Worm (Caenorhabditis elegans): ENCODE results near the gene F38A1.9.

DNA sequence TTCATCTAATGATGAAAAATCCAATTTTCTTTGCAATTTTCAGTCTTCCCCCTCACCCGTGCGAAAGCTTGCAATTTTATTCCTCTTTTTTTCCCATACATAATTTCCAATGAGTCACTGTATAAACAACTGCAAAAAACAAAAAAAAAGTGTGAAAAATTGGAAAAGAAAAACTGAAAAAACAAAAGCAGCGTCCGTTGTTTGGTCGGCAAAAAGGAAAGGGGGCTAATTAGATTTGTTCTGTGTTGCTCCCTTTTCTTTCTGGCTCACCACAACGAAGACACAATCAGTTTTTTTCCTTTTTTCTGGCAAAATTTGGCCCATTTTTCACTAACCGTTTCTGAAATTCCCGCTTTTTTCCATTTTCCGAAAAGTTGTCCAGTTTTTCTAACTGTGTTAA is 32.8 kb downstream of the F38A1.9 start:
- no peak for TF ChIP-seq rnt-1 (tag; optimal IDR thresholded peaks at IDR 0.05)
- no peak for TF ChIP-seq hlh-15 (tag; optimal IDR thresholded peaks at IDR 0.05)
- no peak for TF ChIP-seq ttx-3 (tag; optimal IDR thresholded peaks at IDR 0.05)
- TF ChIP-seq pha-4 (tag; optimal IDR thresholded peaks at IDR 0.05) = no peak
- no peak for TF ChIP-seq elt-2 (tag; optimal IDR thresholded peaks at IDR 0.05)
- TF ChIP-seq nhr-11 (tag; optimal IDR thresholded peaks at IDR 0.05) = no peak
- TF ChIP-seq pqm-1 (tag; optimal IDR thresholded peaks at IDR 0.05) = no peak
- no peak for TF ChIP-seq tbx-2 (tag; optimal IDR thresholded peaks at IDR 0.05)
- no peak for TF ChIP-seq npax-4 (tag; optimal IDR thresholded peaks at IDR 0.05)
- TF ChIP-seq K02D7.2 (tag; optimal IDR thresholded peaks at IDR 0.05) = no peak
- TF ChIP-seq C38D4.7 (GFP tag; optimal IDR thresholded peaks at IDR 0.05) = no peak
- TF ChIP-seq odd-2 (tag; optimal IDR thresholded peaks at IDR 0.05) = no peak
- TF ChIP-seq fkh-10 (GFP tag; optimal IDR thresholded peaks at IDR 0.05) = no peak
- TF ChIP-seq hlh-6 (tag; optimal IDR thresholded peaks at IDR 0.05) = no peak

Measured in whole organism, late embryonic.